Worm (Caenorhabditis elegans) whole organism, early embryonic: Measurements from ENCODE around the gene C54E10.10.

Experiments used
- B0310.2 ChIP-seq: sonication (generic microtip); optimal IDR thresholded peaks from 2 replicates; lab custom pipeline; 2016; ENCODE audit warnings: mild to moderate bottlenecking, missing genetic modification characterization, missing compliant biosample characterization
- aly-1 ChIP-seq: sonication (generic microtip); optimal IDR thresholded peaks from 2 replicates; lab custom pipeline; 2016; ENCODE audit warnings: missing genetic modification characterization, missing compliant biosample characterization
- ama-1 ChIP-seq: fragments of 150-350 bp; optimal IDR thresholded peaks from 2 replicates; lab custom pipeline; 2014
- ceh-13 ChIP-seq: fragments of 200-800 bp; sonication (Bioruptor generic); optimal IDR thresholded peaks from 2 replicates; lab custom pipeline; 2018; ENCODE audit warnings: mild to moderate bottlenecking, missing genetic modification characterization, missing compliant biosample characterization
- ceh-36 ChIP-seq: sonication (generic microtip); optimal IDR thresholded peaks from 2 replicates; lab custom pipeline; 2016; ENCODE audit warnings: missing genetic modification characterization, inconsistent platforms, missing compliant biosample characterization
- ets-7 ChIP-seq: sonication (generic microtip); optimal IDR thresholded peaks from 2 replicates; lab custom pipeline; 2016; ENCODE audit warnings: missing genotype, missing genetic modification characterization, missing compliant biosample characterization
- flt-1 ChIP-seq: fragments of 200-800 bp; sonication (Bioruptor generic); IDR thresholded peaks from 2 replicates; pipeline ENCODE4 v1.3.6; 2022; ENCODE audit warnings: missing genetic modification characterization, missing compliant biosample characterization
- scrt-1 ChIP-seq: fragments of 200-800 bp; sonication (Bioruptor generic); IDR thresholded peaks from 2 replicates; pipeline ENCODE4 v1.3.6; 2022; ENCODE audit warnings: missing genetic modification characterization, missing compliant biosample characterization
- sea-1 ChIP-seq: fragments of 200-800 bp; sonication (Bioruptor generic); conservative IDR thresholded peaks from 2 replicates; pipeline ENCODE4 v1.3.6; 2022; ENCODE audit warnings: missing genetic modification characterization, missing compliant biosample characterization
- tbx-37 ChIP-seq: fragments of 200-800 bp; sonication (Bioruptor generic); conservative IDR thresholded peaks from 2 replicates; pipeline ENCODE4 v1.3.6; 2022; ENCODE audit warnings: missing genetic modification reagents, missing genetic modification characterization, missing compliant biosample characterization

DNA sequence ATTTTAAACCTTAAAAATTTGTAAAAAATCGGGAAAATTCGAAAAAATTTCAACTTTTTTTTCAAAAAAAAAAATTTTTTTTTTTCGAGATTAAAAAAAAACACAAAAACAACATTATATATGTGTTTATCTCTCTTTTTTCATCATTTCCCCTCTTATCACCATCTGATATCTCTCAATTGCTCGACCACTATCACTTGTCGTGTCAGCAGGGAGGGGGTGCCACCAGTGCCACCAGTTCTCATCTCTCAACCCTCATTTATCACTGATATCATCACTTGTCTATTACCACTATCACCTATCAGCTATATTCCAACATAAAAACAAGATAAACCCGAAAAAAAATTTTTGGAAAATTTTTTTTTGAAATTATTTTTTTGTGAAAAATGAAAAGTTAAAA lies 23.3 kb upstream of the C54E10.10 start:
- TF ChIP-seq ceh-36 (no peak), ceh-13 (no peak), ama-1 (lab: Kevin White, UChicago) (no peak), tbx-37 (no peak), flt-1 (GFP tag; lab: Robert Waterston, UW) (no peak), B0310.2 (tag; lab: Kevin White, UChicago) (no peak), ets-7 (tag; lab: Kevin White, UChicago) (no peak), scrt-1 (GFP tag; lab: Robert Waterston, UW) (no peak), sea-1 (no peak), aly-1 (tag; lab: Kevin White, UChicago) (no peak)
